Worm (Caenorhabditis elegans) whole organism, late embryonic: ENCODE results near the gene dmd-10.

Experiments
- C08G9.2 ChIP-seq: sonication (generic microtip); optimal IDR thresholded peaks from 2 replicates; lab custom pipeline; 2016; ENCODE audit warnings: mild to moderate bottlenecking, missing genetic modification characterization, moderate library complexity, missing compliant biosample characterization
- C38D4.7 ChIP-seq: fragments of 200-800 bp; sonication (Bioruptor generic); optimal IDR thresholded peaks from 2 replicates; lab custom pipeline; 2018; ENCODE audit warnings: mild to moderate bottlenecking, missing genetic modification characterization, moderate library complexity, missing compliant biosample characterization
- ama-1 ChIP-seq: fragments of 150-350 bp; optimal IDR thresholded peaks from 2 replicates; lab custom pipeline; 2014
- ceh-19 ChIP-seq: fragments of 200-800 bp; sonication (Bioruptor generic); optimal IDR thresholded peaks from 2 replicates; lab custom pipeline; 2018; ENCODE audit warnings: mild to moderate bottlenecking, missing genetic modification characterization, missing compliant biosample characterization
- ceh-2 ChIP-seq: sonication (generic microtip); optimal IDR thresholded peaks from 2 replicates; lab custom pipeline; 2016; ENCODE audit warnings: missing genotype, missing genetic modification characterization, missing compliant biosample characterization
- ceh-30 ChIP-seq: fragments of 150-350 bp; optimal IDR thresholded peaks from 2 replicates; lab custom pipeline; 2014; ENCODE audit warnings: missing biosample characterization, missing genetic modification characterization
- ceh-31 ChIP-seq: sonication (generic microtip); optimal IDR thresholded peaks from 2 replicates; lab custom pipeline; 2016; ENCODE audit warnings: missing genetic modification characterization, missing compliant biosample characterization
- ceh-34 ChIP-seq: sonication (generic microtip); optimal IDR thresholded peaks from 2 replicates; lab custom pipeline; 2016; ENCODE audit warnings: mild to moderate bottlenecking, missing genetic modification characterization, missing compliant biosample characterization
- ceh-48 ChIP-seq: sonication (generic microtip); optimal IDR thresholded peaks from 2 replicates; lab custom pipeline; 2016; ENCODE audit warnings: missing genetic modification characterization, inconsistent platforms, missing compliant biosample characterization
- ceh-6 ChIP-seq: fragments of 200-800 bp; sonication (Bioruptor generic); optimal IDR thresholded peaks from 2 replicates; lab custom pipeline; 2018; ENCODE audit warnings: mild to moderate bottlenecking, missing genetic modification characterization, missing compliant biosample characterization
- dve-1 ChIP-seq: sonication (generic microtip); optimal IDR thresholded peaks from 2 replicates; lab custom pipeline; 2017; ENCODE audit warnings: antibody characterized with exemption, mild to moderate bottlenecking, missing genetic modification characterization, missing compliant biosample characterization
- elt-4 ChIP-seq: sonication (generic microtip); optimal IDR thresholded peaks from 2 replicates; lab custom pipeline; 2016; ENCODE audit warnings: missing genetic modification characterization, missing compliant biosample characterization
- ets-4 ChIP-seq: sonication (generic microtip); optimal IDR thresholded peaks from 2 replicates; lab custom pipeline; 2016; ENCODE audit warnings: missing genetic modification characterization, missing compliant biosample characterization
- fkh-10 ChIP-seq: fragments of 150-350 bp; optimal IDR thresholded peaks from 2 replicates; lab custom pipeline; 2014; ENCODE audit warnings: missing biosample characterization, missing genetic modification reagents, missing genetic modification characterization
- hlh-13 ChIP-seq: fragments of 200-800 bp; sonication (Bioruptor generic); optimal IDR thresholded peaks from 2 replicates; lab custom pipeline; 2018; ENCODE audit warnings: mild to moderate bottlenecking, missing genetic modification characterization, missing compliant biosample characterization
- hlh-30 ChIP-seq: sonication (generic microtip); optimal IDR thresholded peaks from 2 replicates; lab custom pipeline; 2017; ENCODE audit warnings: antibody characterized with exemption, missing genetic modification characterization, missing compliant biosample characterization; ENCODE audit not compliant: insufficient read depth
- hlh-6 ChIP-seq: sonication (generic microtip); optimal IDR thresholded peaks from 2 replicates; lab custom pipeline; 2016; ENCODE audit warnings: missing genotype, missing genetic modification characterization, missing compliant biosample characterization
- hlh-8 ChIP-seq: sonication (generic microtip); optimal IDR thresholded peaks from 2 replicates; lab custom pipeline; 2016; ENCODE audit warnings: missing genotype, missing genetic modification characterization, missing compliant biosample characterization
- madf-2 ChIP-seq: sonication (generic microtip); optimal IDR thresholded peaks from 2 replicates; lab custom pipeline; 2017; ENCODE audit warnings: missing genetic modification characterization, missing compliant biosample characterization
- mec-3 ChIP-seq: sonication (generic microtip); optimal IDR thresholded peaks from 2 replicates; lab custom pipeline; 2016; ENCODE audit warnings: borderline replicate concordance, missing genetic modification characterization, missing compliant biosample characterization
- nfya-1 ChIP-seq: sonication (generic microtip); optimal IDR thresholded peaks from 2 replicates; lab custom pipeline; 2017; ENCODE audit warnings: missing genetic modification characterization, mild to moderate bottlenecking, missing compliant biosample characterization, antibody characterized with exemption, moderate library complexity
- nhr-11 ChIP-seq: fragments of 150-350 bp; optimal IDR thresholded peaks from 2 replicates; lab custom pipeline; 2014; ENCODE audit warnings: missing biosample characterization, missing genetic modification characterization
- nhr-232 ChIP-seq: sonication (generic microtip); optimal IDR thresholded peaks from 2 replicates; lab custom pipeline; 2016; ENCODE audit warnings: missing genetic modification characterization, missing compliant biosample characterization
- npax-4 ChIP-seq: sonication (generic microtip); optimal IDR thresholded peaks from 2 replicates; lab custom pipeline; 2016; ENCODE audit warnings: missing genetic modification characterization, missing compliant biosample characterization
- odd-2 ChIP-seq: sonication (generic microtip); optimal IDR thresholded peaks from 2 replicates; lab custom pipeline; 2017; ENCODE audit warnings: antibody characterized with exemption, mild to moderate bottlenecking, missing genetic modification characterization, missing compliant biosample characterization
- pag-3 ChIP-seq: sonication (generic microtip); optimal IDR thresholded peaks from 2 replicates; lab custom pipeline; 2016; ENCODE audit warnings: missing compliant biosample characterization, missing genetic modification characterization, borderline replicate concordance
- pha-4 ChIP-seq: fragments of 150-350 bp; optimal IDR thresholded peaks from 2 replicates; lab custom pipeline; 2018; ENCODE audit warnings: missing biosample characterization, missing genetic modification reagents, missing genetic modification characterization
- pros-1 ChIP-seq: fragments of 150-350 bp; optimal IDR thresholded peaks from 2 replicates; lab custom pipeline; 2014; ENCODE audit warnings: missing biosample characterization, missing genetic modification reagents, missing genetic modification characterization
- ref-2 ChIP-seq: sonication (generic microtip); optimal IDR thresholded peaks from 2 replicates; lab custom pipeline; 2016; ENCODE audit warnings: missing genetic modification characterization, missing compliant biosample characterization
- rnt-1 ChIP-seq: sonication (generic microtip); optimal IDR thresholded peaks from 2 replicates; lab custom pipeline; 2016; ENCODE audit warnings: missing genetic modification characterization, missing compliant biosample characterization
- sox-4 ChIP-seq: sonication (generic microtip); optimal IDR thresholded peaks from 2 replicates; lab custom pipeline; 2017; ENCODE audit warnings: mild to moderate bottlenecking, missing genetic modification characterization, inconsistent platforms, missing compliant biosample characterization
- tbx-2 ChIP-seq: sonication (generic microtip); optimal IDR thresholded peaks from 2 replicates; lab custom pipeline; 2016; ENCODE audit warnings: missing genetic modification characterization, missing compliant biosample characterization
- unc-42 ChIP-seq: sonication (generic microtip); optimal IDR thresholded peaks from 2 replicates; lab custom pipeline; 2016; ENCODE audit warnings: missing genotype, missing genetic modification characterization, missing compliant biosample characterization
- unc-86 ChIP-seq: sonication (generic microtip); optimal IDR thresholded peaks from 2 replicates; lab custom pipeline; 2016; ENCODE audit warnings: missing genetic modification characterization, missing compliant biosample characterization

dmd-10 gene

ce11 chrV:13236507-13236906 is at the start of gene dmd-10:
Gene dmd-10 (minus strand): TSS chrV:13236607.
- TF ChIP-seq tbx-2 = no peak
- TF ChIP-seq C38D4.7 (GFP tag; lab: Kevin White, UChicago) = no peak
- no peak for TF ChIP-seq ceh-2
- no peak for TF ChIP-seq ceh-19 (GFP tag; lab: Kevin White, UChicago)
- no peak for TF ChIP-seq nhr-11 (tag; lab: Kevin White, UChicago)
- no peak for TF ChIP-seq hlh-30 (tag; lab: Kevin White, UChicago)
- no peak for TF ChIP-seq dve-1 (tag; lab: Kevin White, UChicago)
- TF ChIP-seq ceh-34 = no peak
- no peak for TF ChIP-seq fkh-10
- no peak for TF ChIP-seq rnt-1
- no peak for TF ChIP-seq unc-42 (tag; lab: Kevin White, UChicago)
- no peak for TF ChIP-seq madf-2
- TF ChIP-seq pha-4 = no peak

- TF ChIP-seq pros-1 (no peak), sox-4 (tag; lab: Kevin White, UChicago) (no peak), ets-4 (no peak), elt-4 (tag; lab: Kevin White, UChicago) (no peak), ama-1 (lab: Kevin White, UChicago) (no peak), C08G9.2 (tag; lab: Kevin White, UChicago) (no peak)
Measured at ce11 chrV:13285284-13285683, 48.9 kb upstream of the dmd-10 start.

- TF ChIP-seq odd-2 (tag; lab: Kevin White, UChicago) (no peak), ama-1 (lab: Kevin White, UChicago) (no peak), ceh-31 (no peak), hlh-13 (GFP tag; lab: Kevin White, UChicago) (no peak), unc-42 (tag; lab: Kevin White, UChicago) (peak; percentile 70), nfya-1 (tag; lab: Kevin White, UChicago) (no peak), hlh-6 (no peak), hlh-30 (tag; lab: Kevin White, UChicago) (no peak), pros-1 (no peak)
Measured at ce11 chrV:13282958-13283357, 46.6 kb upstream of the dmd-10 start.

- TF ChIP-seq npax-4 (tag; lab: Kevin White, UChicago) = no peak
- no peak for TF ChIP-seq nhr-232 (tag; lab: Kevin White, UChicago)
- no peak for TF ChIP-seq unc-42 (tag; lab: Kevin White, UChicago)
Measured at ce11 chrV:13280382-13280781, 44.0 kb upstream of the dmd-10 start.

ce11 chrV:13275959-13276358 is 39.6 kb upstream of the dmd-10 start, which contains the start of gene F32F2.4:
Gene F32F2.4 (plus strand): TSS chrV:13276259.
- no peak for TF ChIP-seq ceh-6 (GFP tag; lab: Kevin White, UChicago)

- TF ChIP-seq sox-4 (tag; lab: Kevin White, UChicago) (no peak), ceh-48 (tag; lab: Kevin White, UChicago) (no peak), unc-86 (tag; lab: Kevin White, UChicago) (no peak), pha-4 (no peak), elt-4 (tag; lab: Kevin White, UChicago) (no peak), ceh-30 (no peak)
Measured at ce11 chrV:13274615-13275014, 38.2 kb upstream of the dmd-10 start.

- TF ChIP-seq mec-3 (tag; lab: Kevin White, UChicago) = no peak
- no peak for TF ChIP-seq elt-4 (tag; lab: Kevin White, UChicago)
- TF ChIP-seq pag-3 (tag; lab: Kevin White, UChicago) = no peak
- no peak for TF ChIP-seq tbx-2
- no peak for TF ChIP-seq hlh-8 (tag; lab: Kevin White, UChicago)
- TF ChIP-seq ref-2 (tag; lab: Kevin White, UChicago) = no peak
Measured at ce11 chrV:13273302-13273701, 36.9 kb upstream of the dmd-10 start.
